Worm (Caenorhabditis elegans) whole organism, L1 larva: ENCODE data around the gene Y75B12B.10.

ENCODE experiments used
- C04F5.9 ChIP-seq: sonication (generic microtip); optimal IDR thresholded peaks from 2 replicates; lab custom pipeline; 2016; ENCODE audit warnings: missing genetic modification characterization, missing compliant biosample characterization
- C34B4.2 ChIP-seq: sonication (generic microtip); optimal IDR thresholded peaks from 2 replicates; lab custom pipeline; 2017; ENCODE audit warnings: mild to moderate bottlenecking, missing genetic modification characterization, missing compliant biosample characterization
- Y116A8C.19 ChIP-seq: sonication (generic microtip); optimal IDR thresholded peaks from 2 replicates; lab custom pipeline; 2016; ENCODE audit warnings: missing compliant biosample characterization, missing genetic modification characterization, borderline replicate concordance
- blmp-1 ChIP-seq: fragments of 150-350 bp; optimal IDR thresholded peaks from 2 replicates; lab custom pipeline; 2014; ENCODE audit warnings: missing biosample characterization, missing genetic modification characterization
- ceh-63 ChIP-seq: fragments of 200-800 bp; sonication (Bioruptor generic); optimal IDR thresholded peaks from 2 replicates; lab custom pipeline; 2018; ENCODE audit warnings: mild to moderate bottlenecking, missing genetic modification characterization, missing compliant biosample characterization
- ceh-8 ChIP-seq: fragments of 200-800 bp; sonication (Bioruptor generic); optimal IDR thresholded peaks from 2 replicates; lab custom pipeline; 2018; ENCODE audit warnings: mild to moderate bottlenecking, missing genetic modification characterization, moderate library complexity, missing compliant biosample characterization
- dsc-1 ChIP-seq: sonication (generic microtip); optimal IDR thresholded peaks from 2 replicates; lab custom pipeline; 2016; ENCODE audit warnings: mild to moderate bottlenecking, missing genetic modification characterization, missing compliant biosample characterization
- efl-1 ChIP-seq, 4 experiments: fragments of 150-350 bp; optimal IDR thresholded peaks in 3 of 4; peaks in 1 of 4; 1 replicate in 1 of 4; 2 replicates in 3 of 4; lab custom pipeline; 2014; ENCODE audit warnings: missing biosample characterization in 2 of 4, missing genetic modification characterization in 2 of 4, missing genetic modification reagents in 2 of 4
- egl-13 ChIP-seq: sonication (generic microtip); optimal IDR thresholded peaks from 2 replicates; lab custom pipeline; 2016; ENCODE audit warnings: missing genotype, missing genetic modification reagents, missing genetic modification characterization, missing compliant biosample characterization
- elt-2 ChIP-seq: sonication (generic microtip); optimal IDR thresholded peaks from 2 replicates; lab custom pipeline; 2016; ENCODE audit warnings: missing genetic modification characterization, mild to moderate bottlenecking, inconsistent platforms, missing compliant biosample characterization, missing genetic modification reagents
- elt-3 ChIP-seq, 6 experiments: fragments of 150-350 bp in 1 of 6; sonication (generic microtip); optimal IDR thresholded peaks; 2 replicates each; lab custom pipeline; 2017 to 2018; ENCODE audit warnings: missing biosample characterization in 6 of 6, missing genetic modification characterization in 6 of 6, inconsistent platforms in 1 of 6
- fkh-10 ChIP-seq: sonication (generic microtip); optimal IDR thresholded peaks from 2 replicates; lab custom pipeline; 2017; ENCODE audit warnings: missing biosample characterization, missing genetic modification reagents, missing genetic modification characterization
- fkh-8 ChIP-seq: sonication (generic microtip); optimal IDR thresholded peaks from 2 replicates; lab custom pipeline; 2016; ENCODE audit warnings: mild to moderate bottlenecking, missing genetic modification characterization, missing compliant biosample characterization
- fos-1 ChIP-seq: fragments of 150-350 bp; optimal IDR thresholded peaks from 2 replicates; lab custom pipeline; 2014; ENCODE audit warnings: missing biosample characterization, missing genetic modification characterization
- lin-39 ChIP-seq: fragments of 150-350 bp; optimal IDR thresholded peaks from 2 replicates; lab custom pipeline; 2014; ENCODE audit warnings: missing biosample characterization, missing genetic modification reagents, missing genetic modification characterization
- lir-3 ChIP-seq: sonication (generic microtip); optimal IDR thresholded peaks from 2 replicates; lab custom pipeline; 2016; ENCODE audit warnings: mild to moderate bottlenecking, missing genetic modification characterization, moderate library complexity, missing compliant biosample characterization; ENCODE audit not compliant: poor library complexity
- lsy-2 ChIP-seq, 2 experiments: fragments of 150-350 bp; optimal IDR thresholded peaks; 2 replicates each; lab custom pipeline; 2014; ENCODE audit warnings: missing biosample characterization in 2 of 2, missing genetic modification characterization in 2 of 2
- mab-9 ChIP-seq: fragments of 200-800 bp; sonication (Bioruptor generic); IDR thresholded peaks from 2 replicates; pipeline ENCODE4 v1.3.6; 2022; ENCODE audit warnings: missing genetic modification reagents, missing genetic modification characterization, missing compliant biosample characterization
- mef-2 ChIP-seq: fragments of 150-350 bp; optimal IDR thresholded peaks from 2 replicates; lab custom pipeline; 2014; ENCODE audit warnings: missing biosample characterization, missing genetic modification characterization
- mep-1 ChIP-seq: fragments of 150-350 bp; optimal IDR thresholded peaks from 2 replicates; lab custom pipeline; 2014; ENCODE audit warnings: missing biosample characterization, missing genetic modification characterization
- nhr-28 ChIP-seq: fragments of 150-350 bp; optimal IDR thresholded peaks from 2 replicates; lab custom pipeline; 2014; ENCODE audit warnings: missing biosample characterization, missing genetic modification characterization
- nhr-76 ChIP-seq: sonication (generic microtip); optimal IDR thresholded peaks from 2 replicates; lab custom pipeline; 2017; ENCODE audit warnings: missing biosample characterization, missing genetic modification characterization
- nhr-85 ChIP-seq: sonication (generic microtip); peaks from one replicate; lab custom pipeline; 2016; ENCODE audit warnings: missing genetic modification characterization, inconsistent platforms, missing compliant biosample characterization
- rnt-1 ChIP-seq: sonication (generic microtip); optimal IDR thresholded peaks from 2 replicates; lab custom pipeline; 2016; ENCODE audit warnings: mild to moderate bottlenecking, missing genetic modification characterization, moderate library complexity, missing compliant biosample characterization
- skn-1 ChIP-seq: fragments of 150-350 bp; optimal IDR thresholded peaks from 2 replicates; lab custom pipeline; 2014; ENCODE audit warnings: missing biosample characterization, missing genetic modification characterization
- snpc-4 ChIP-seq: fragments of 150-350 bp; optimal IDR thresholded peaks from 2 replicates; lab custom pipeline; 2014; ENCODE audit warnings: missing biosample characterization, missing genetic modification characterization
- sox-4 ChIP-seq: sonication (generic microtip); optimal IDR thresholded peaks from 2 replicates; lab custom pipeline; 2016; ENCODE audit warnings: missing genetic modification characterization, missing compliant biosample characterization
- sptf-1 ChIP-seq: fragments of 150-350 bp; optimal IDR thresholded peaks from 2 replicates; lab custom pipeline; 2014; ENCODE audit warnings: missing biosample characterization, missing genetic modification characterization
- sup-37 ChIP-seq: fragments of 200-800 bp; sonication (Bioruptor generic); optimal IDR thresholded peaks from 2 replicates; lab custom pipeline; 2018; ENCODE audit warnings: mild to moderate bottlenecking, missing genetic modification characterization, missing compliant biosample characterization
- tlp-1 ChIP-seq: fragments of 150-350 bp; optimal IDR thresholded peaks from 2 replicates; lab custom pipeline; 2014; ENCODE audit warnings: missing biosample characterization, missing genetic modification characterization
- unc-130 ChIP-seq: fragments of 150-350 bp; optimal IDR thresholded peaks from 2 replicates; lab custom pipeline; 2017; ENCODE audit warnings: missing biosample characterization, missing genetic modification characterization, inconsistent platforms
- unc-86 ChIP-seq: sonication (generic microtip); optimal IDR thresholded peaks from 2 replicates; lab custom pipeline; 2016; ENCODE audit warnings: missing genetic modification characterization, missing compliant biosample characterization
- vab-15 ChIP-seq: sonication (generic microtip); optimal IDR thresholded peaks from 2 replicates; lab custom pipeline; 2017; ENCODE audit warnings: missing genotype, mild to moderate bottlenecking, missing genetic modification characterization, missing compliant biosample characterization
- zag-1 ChIP-seq: fragments of 150-350 bp; optimal IDR thresholded peaks from 2 replicates; lab custom pipeline; 2014; ENCODE audit warnings: missing biosample characterization, missing genetic modification characterization
- zip-4 ChIP-seq: fragments of 200-800 bp; sonication (Bioruptor generic); optimal IDR thresholded peaks from 2 replicates; lab custom pipeline; 2018; ENCODE audit warnings: mild to moderate bottlenecking, missing genetic modification characterization, moderate library complexity, missing compliant biosample characterization
- ztf-4 ChIP-seq: fragments of 150-350 bp; optimal IDR thresholded peaks from 2 replicates; lab custom pipeline; 2014; ENCODE audit warnings: missing biosample characterization, missing genetic modification characterization

The Y75B12B.10 gene

DNA sequence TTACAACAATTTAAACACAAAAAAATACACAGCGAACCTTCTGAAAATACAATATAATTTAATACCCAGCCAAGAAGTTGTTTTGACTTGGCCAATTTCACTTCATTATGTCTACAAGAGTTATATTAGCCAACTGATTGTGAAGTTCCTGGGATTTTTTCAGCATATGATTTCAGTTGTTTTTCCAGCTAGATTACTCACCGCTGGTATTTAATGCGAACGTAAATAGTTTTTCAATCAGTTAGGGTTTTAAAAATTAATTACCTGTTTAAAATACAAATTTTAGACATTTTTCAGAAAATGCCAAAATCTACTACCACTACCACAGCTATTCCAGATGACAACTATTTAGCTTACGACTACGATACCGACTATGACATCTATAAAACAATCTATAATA lies 25.8 kb downstream of the Y75B12B.10 start, which contains the start of gene srw-14:
Gene srw-14, plus strand, starts transcription at position 301 of the 400 bp plus-strand sequence.
- TF ChIP-seq Y116A8C.19 (tag; lab: Kevin White, UChicago) = no peak
- TF ChIP-seq skn-1 (tag; lab: Kevin White, UChicago) = no peak
- TF ChIP-seq efl-1 (optimal IDR thresholded peaks at IDR 0.05; lab: Kevin White, UChicago) = no peak
- TF ChIP-seq efl-1 (GFP tag; optimal IDR thresholded peaks at IDR 0.05 in 1 of 2; lab: Kevin White, UChicago) = no peak
- TF ChIP-seq lin-39 (tag; lab: Kevin White, UChicago) = no peak
- TF ChIP-seq ceh-63 = no peak
- TF ChIP-seq, all 84 proteins: peak for 0

DNA sequence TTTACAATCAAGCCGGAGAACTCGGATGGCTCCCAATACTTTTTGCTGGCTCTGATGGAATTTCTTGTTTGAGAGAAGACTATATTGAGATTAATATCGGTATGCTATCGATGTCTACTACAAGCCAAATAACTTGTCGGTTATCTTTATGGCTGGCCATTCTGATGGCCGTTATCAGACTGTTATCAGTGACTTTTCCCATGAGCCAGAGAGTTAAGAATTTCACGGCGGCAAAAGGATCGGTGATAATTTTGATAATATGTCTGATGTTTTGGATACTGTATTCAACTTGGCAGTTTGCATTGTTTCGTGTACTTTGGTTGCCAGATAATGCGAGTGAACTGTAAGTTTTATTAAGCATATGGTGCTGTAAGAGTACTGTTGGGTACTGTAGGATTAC lies 26.3 kb downstream of the Y75B12B.10 start:
- TF ChIP-seq mef-2 (tag; lab: Kevin White, UChicago) = no peak
- no peak for TF ChIP-seq C04F5.9
- no peak for TF ChIP-seq snpc-4
- TF ChIP-seq dsc-1 (tag; lab: Kevin White, UChicago) = no peak
- no peak for TF ChIP-seq ztf-4
- TF ChIP-seq rnt-1 = no peak
- no peak for TF ChIP-seq zip-4 (GFP tag; lab: Kevin White, UChicago)
- TF ChIP-seq ceh-8 = no peak
- TF ChIP-seq fos-1 (tag; lab: Kevin White, UChicago) = no peak
- no peak for TF ChIP-seq lin-39 (tag; lab: Kevin White, UChicago)
- no peak for TF ChIP-seq nhr-76 (tag; lab: Kevin White, UChicago)
- no peak for TF ChIP-seq sptf-1 (tag; lab: Kevin White, UChicago)
- TF ChIP-seq Y116A8C.19 (tag; lab: Kevin White, UChicago) = no peak
- TF ChIP-seq blmp-1 (tag; lab: Kevin White, UChicago) = no peak
- TF ChIP-seq elt-2 (tag; lab: Kevin White, UChicago) = peak; percentile 79
- peak; percentile 45 for TF ChIP-seq tlp-1

- no peak for TF ChIP-seq nhr-28 (tag; lab: Kevin White, UChicago)
- TF ChIP-seq nhr-85 (tag; lab: Kevin White, UChicago) = no peak
- TF ChIP-seq efl-1 (optimal IDR thresholded peaks at IDR 0.05; lab: Kevin White, UChicago) = no peak
- peak in 1 of 2 experiments; percentile 60 for TF ChIP-seq efl-1 (GFP tag; optimal IDR thresholded peaks at IDR 0.05 in 1 of 2; lab: Kevin White, UChicago)
- TF ChIP-seq C34B4.2 (tag; lab: Kevin White, UChicago) = no peak
- no peak for TF ChIP-seq fkh-10 (GFP tag; lab: Kevin White, UChicago)
Observed at ce11 chrV:15230243-15230642, 30.4 kb downstream of the Y75B12B.10 start, which contains the start of gene srw-15. Gene srw-15, plus strand, starts transcription at chrV:15230543.

- TF ChIP-seq dsc-1 (tag; lab: Kevin White, UChicago) (no peak), mab-9 (no peak), lsy-2 (tag; optimal IDR thresholded peaks at IDR 0.05; lab: Kevin White, UChicago) (no peak), zip-4 (GFP tag; lab: Kevin White, UChicago) (no peak), mep-1 (tag; lab: Kevin White, UChicago) (no peak), vab-15 (no peak)
Observed at ce11 chrV:15232200-15232599, 32.3 kb downstream of the Y75B12B.10 start, which contains the start of gene srw-13. Gene srw-13, plus strand, starts transcription at chrV:15232500.

ce11 chrV:15235661-15236060 lies 35.8 kb downstream of the Y75B12B.10 start, which contains the start of gene nhr-164:
Gene nhr-164, minus strand, starts transcription at chrV:15235761.
- TF ChIP-seq egl-13 (tag; lab: Kevin White, UChicago) (no peak), nhr-76 (tag; lab: Kevin White, UChicago) (no peak), unc-86 (no peak), sox-4 (tag; lab: Kevin White, UChicago) (no peak), fkh-8 (tag; lab: Kevin White, UChicago) (no peak), unc-130 (no peak), zag-1 (tag; lab: Kevin White, UChicago) (no peak), sup-37 (GFP tag; lab: Kevin White, UChicago) (no peak), elt-3 (tag; optimal IDR thresholded peaks at IDR 0.05; lab: Kevin White, UChicago) (no peak), fkh-10 (GFP tag; lab: Kevin White, UChicago) (no peak), ceh-63 (no peak), lir-3 (tag; lab: Kevin White, UChicago) (no peak), efl-1 (optimal IDR thresholded peaks at IDR 0.05; lab: Kevin White, UChicago) (no peak), efl-1 (GFP tag; optimal IDR thresholded peaks at IDR 0.05 in 1 of 2; lab: Kevin White, UChicago) (no peak), mef-2 (tag; lab: Kevin White, UChicago) (no peak), vab-15 (no peak), lin-39 (tag; lab: Kevin White, UChicago) (no peak)
